Worm (Caenorhabditis elegans) whole organism, midembryonic: ENCODE data around the gene tsen-34.

Experiments used
- T22C8.4 ChIP-seq: fragments of 200-800 bp; sonication (Bioruptor generic); IDR thresholded peaks from 2 replicates; pipeline ENCODE4 v1.3.6; 2022; ENCODE audit warnings: missing genetic modification characterization, missing compliant biosample characterization
- cog-1 ChIP-seq: sonication (generic microtip); optimal IDR thresholded peaks from 2 replicates; lab custom pipeline; 2016; ENCODE audit warnings: missing genetic modification characterization, missing compliant biosample characterization
- flt-1 ChIP-seq: fragments of 200-800 bp; sonication (Bioruptor generic); IDR thresholded peaks from 2 replicates; pipeline ENCODE4 v1.3.6; 2022; ENCODE audit warnings: missing genetic modification characterization, missing compliant biosample characterization
- klf-2 ChIP-seq: fragments of 200-800 bp; sonication (Bioruptor generic); conservative IDR thresholded peaks from 2 replicates; pipeline ENCODE4 v1.3.6; 2022; ENCODE audit warnings: missing genetic modification reagents, missing genetic modification characterization, missing compliant biosample characterization
- med-1 ChIP-seq: sonication (generic microtip); optimal IDR thresholded peaks from 2 replicates; lab custom pipeline; 2017; ENCODE audit warnings: missing genetic modification characterization, mild to moderate bottlenecking, missing compliant biosample characterization, antibody characterized with exemption, missing genetic modification reagents; ENCODE audit not compliant: insufficient read depth
- ref-1 ChIP-seq: fragments of 200-800 bp; sonication (Bioruptor generic); conservative IDR thresholded peaks from 2 replicates; pipeline ENCODE4 v1.3.6; 2022; ENCODE audit warnings: missing genetic modification reagents, missing genetic modification characterization, missing compliant biosample characterization
- tab-1 ChIP-seq: fragments of 200-800 bp; sonication (Bioruptor generic); IDR thresholded peaks from 2 replicates; pipeline ENCODE4 v1.3.6; 2022; ENCODE audit warnings: missing genetic modification characterization, missing compliant biosample characterization
- ztf-23 ChIP-seq: fragments of 200-800 bp; sonication (Bioruptor generic); IDR thresholded peaks from 2 replicates; pipeline ENCODE4 v1.3.6; 2022; ENCODE audit warnings: missing genetic modification reagents, missing genetic modification characterization, missing compliant biosample characterization
- ztf-29 ChIP-seq: fragments of 200-800 bp; sonication (Bioruptor generic); IDR thresholded peaks from 2 replicates; pipeline ENCODE4 v1.3.6; 2022; ENCODE audit warnings: missing genetic modification reagents, missing genetic modification characterization, missing compliant biosample characterization

DNA sequence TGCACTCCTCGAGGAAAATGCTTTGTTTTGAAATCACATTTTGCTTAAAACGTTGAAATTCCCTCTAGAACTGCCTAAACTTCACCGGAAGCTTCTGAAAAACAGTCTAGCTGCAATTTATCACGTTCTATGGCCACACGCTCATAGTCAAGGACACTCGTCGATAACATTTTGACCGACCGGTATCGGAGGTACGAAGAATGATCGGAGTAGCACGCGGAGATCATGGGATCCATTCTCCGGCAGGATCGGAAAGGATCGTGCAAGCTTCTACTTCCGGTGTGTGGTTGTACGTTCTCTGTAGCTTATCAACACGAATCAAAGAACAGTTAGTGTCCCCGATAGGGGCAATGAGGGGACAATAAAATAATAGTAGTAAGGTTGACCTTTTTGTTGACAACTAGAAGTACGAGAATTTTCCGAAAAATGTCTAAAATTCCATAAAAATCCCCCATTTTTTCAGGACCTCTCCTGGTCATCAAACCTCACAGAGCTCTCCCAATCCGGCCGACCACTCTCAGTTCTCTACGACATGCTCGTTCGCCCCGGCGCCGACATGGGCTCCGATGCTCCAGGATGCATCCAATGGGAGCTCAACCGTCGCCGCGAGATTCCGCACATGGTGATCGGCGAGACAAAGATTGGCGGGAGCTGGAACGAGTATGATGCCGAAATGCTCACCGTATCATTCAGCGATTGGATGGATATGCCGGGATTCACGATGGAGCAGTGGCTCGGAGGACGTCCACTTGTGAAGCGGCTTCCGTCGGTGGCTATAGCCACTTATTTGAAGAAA is 38.0 kb downstream of the tsen-34 start:
- TF ChIP-seq cog-1 (no peak), flt-1 (no peak), klf-2 (GFP tag; lab: Robert Waterston, UW) (no peak), ref-1 (GFP tag; lab: Robert Waterston, UW) (no peak), ztf-29 (GFP tag; lab: Robert Waterston, UW) (no peak), med-1 (GFP tag; lab: Kevin White, UChicago) (no peak), T22C8.4 (GFP tag; lab: Robert Waterston, UW) (no peak), ztf-23 (GFP tag; lab: Robert Waterston, UW) (no peak), tab-1 (no peak)
